Fruit fly (Drosophila melanogaster): ENCODE measurements around the gene CG14285.

The CG14285 gene

DNA sequence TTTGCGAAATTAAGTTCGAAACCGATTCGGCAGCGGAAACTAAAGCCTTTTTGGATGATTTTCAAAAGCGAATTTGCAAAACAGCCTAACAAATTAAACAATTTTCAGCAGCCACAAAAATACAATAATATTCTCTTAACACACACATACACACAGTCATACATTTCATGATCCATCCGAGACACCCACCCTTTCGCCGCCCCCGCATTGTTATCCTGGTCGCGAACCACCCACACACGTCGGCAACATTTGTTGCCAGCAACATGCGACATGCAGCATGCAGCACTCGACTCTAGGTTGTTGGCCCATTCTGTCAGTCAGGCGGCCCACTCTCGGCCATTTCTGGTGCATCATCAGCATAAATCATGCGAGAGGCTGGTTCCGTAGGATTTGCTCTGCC, 10.9 kb upstream of the CG14285 start:
- no peak for TF ChIP-seq lbe (GFP tag; optimal IDR thresholded peaks at IDR 0.05)
- TF ChIP-seq HLHmδ (GFP tag; optimal IDR thresholded peaks at IDR 0.05) = peak; percentile 27
- TF ChIP-seq Awh (GFP tag; IDR thresholded peaks at IDR 0.05) = no peak
- TF ChIP-seq fd102C (GFP tag; optimal IDR thresholded peaks at IDR 0.05) = no peak
- TF ChIP-seq CG11504 (tag; optimal IDR thresholded peaks at IDR 0.05) = peak; percentile 100
- TF ChIP-seq dan (GFP tag; IDR thresholded peaks at IDR 0.05) = no peak
- TF ChIP-seq CG2199 (GFP tag; IDR thresholded peaks at IDR 0.05) = peak; percentile 81; the same call in 1 of the 3 replicates
- TF ChIP-seq sens (GFP tag) = no peak
- peak; percentile 37 for TF ChIP-seq CTCF (GFP tag; optimal IDR thresholded peaks at IDR 0.05)
- TF ChIP-seq CG30020 (tag; optimal IDR thresholded peaks at IDR 0.05) = no peak
- 0 out of 3 replicates have a peak, but pooled peaks have one; percentile 22 for TF ChIP-seq ci (GFP tag; IDR thresholded peaks at IDR 0.05)
- TF ChIP-seq CG31224 (GFP tag; IDR thresholded peaks at IDR 0.05) = no peak
- no peak for TF ChIP-seq CG7745 (tag; optimal IDR thresholded peaks at IDR 0.05)
- no peak for TF ChIP-seq zen2 (GFP tag; IDR thresholded peaks at IDR 0.05; ENCODE audit: partially characterized antibody)
- no peak for TF ChIP-seq nau (GFP tag; optimal IDR thresholded peaks at IDR 0.05)
- TF ChIP-seq CG8765 (GFP tag; IDR thresholded peaks at IDR 0.05) = no peak
- TF ChIP-seq pita (GFP tag; optimal IDR thresholded peaks at IDR 0.05) = peak; percentile 56
- peak; percentile 19; the same call in 1 of the 2 replicates for TF ChIP-seq crol (GFP tag; IDR thresholded peaks at IDR 0.05)
- TF ChIP-seq Hmx (GFP tag; optimal IDR thresholded peaks at IDR 0.05) = no peak
- TF ChIP-seq CG17612 (GFP tag; IDR thresholded peaks at IDR 0.05) = no peak
- TF ChIP-seq CG15479 (GFP tag; optimal IDR thresholded peaks at IDR 0.05) = no peak
- TF ChIP-seq cad (GFP tag; optimal IDR thresholded peaks at IDR 0.05) = peak; percentile 71
- peak; percentile 18 for TF ChIP-seq CG15514 (GFP tag; optimal IDR thresholded peaks at IDR 0.05)
- TF ChIP-seq row (GFP tag; IDR thresholded peaks at IDR 0.05) = no peak
- no peak for TF ChIP-seq CG14860 (GFP tag; IDR thresholded peaks at IDR 0.05; ENCODE audit: partially characterized antibody)
- TF ChIP-seq YL-1 (GFP tag; optimal IDR thresholded peaks at IDR 0.05) = no peak
- peak; percentile 100 for TF ChIP-seq sr (GFP tag; IDR thresholded peaks at IDR 0.05)
- TF ChIP-seq CG15011 (GFP tag; optimal IDR thresholded peaks at IDR 0.05) = no peak
- peak; percentile 89 for TF ChIP-seq CG6654 (GFP tag; optimal IDR thresholded peaks at IDR 0.05)
- TF ChIP-seq CG8290 (GFP tag; optimal IDR thresholded peaks at IDR 0.05) = no peak
- TF ChIP-seq CG8290 (tag; optimal IDR thresholded peaks at IDR 0.05) = peak in 1 of 2 experiments; percentile 26
- TF ChIP-seq klu (GFP tag; IDR thresholded peaks at IDR 0.05) = peak; percentile 71
- TF ChIP-seq Xbp1 (GFP tag; optimal IDR thresholded peaks at IDR 0.05) = no peak
- peak; percentile 63 for TF ChIP-seq cg (GFP tag; optimal IDR thresholded peaks at IDR 0.05)
- TF ChIP-seq CG6854 (GFP tag; optimal IDR thresholded peaks at IDR 0.05) = no peak

DNA sequence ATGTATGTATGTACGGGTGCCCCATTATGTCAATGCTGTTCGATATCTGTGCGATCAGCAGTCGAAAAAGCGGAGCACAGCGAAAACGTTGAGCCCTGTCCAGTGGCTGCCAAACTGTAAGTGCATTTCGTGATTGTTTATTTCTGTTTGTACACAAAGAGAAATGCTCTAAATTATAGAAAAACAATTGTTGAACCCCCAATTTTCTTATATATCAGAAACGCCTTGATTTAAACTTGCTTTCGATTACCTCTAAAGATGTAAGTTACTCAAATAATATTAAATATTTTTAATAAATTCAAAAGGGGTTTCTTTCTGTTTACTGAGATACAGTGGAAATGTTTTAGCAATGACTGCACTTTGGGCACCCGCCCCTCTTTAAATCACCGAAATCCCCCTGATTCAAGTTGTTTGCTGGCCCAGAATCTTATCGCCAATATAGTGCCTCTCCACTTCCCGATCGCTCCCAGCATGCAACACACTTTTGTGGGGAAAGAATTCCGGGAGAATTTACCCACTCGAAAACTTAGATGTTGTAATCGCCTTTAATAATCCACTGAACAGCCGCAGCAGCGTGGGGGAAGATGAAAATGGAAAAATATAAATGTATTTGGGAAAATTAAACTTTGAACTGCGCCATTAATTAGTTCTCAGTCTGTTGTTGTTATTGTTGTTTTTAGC, 10.0 kb upstream of the CG14285 start:
- TF ChIP-seq CG31441 (GFP tag; IDR thresholded peaks at IDR 0.05) (peak; percentile 66), MTF-1 (GFP tag; optimal IDR thresholded peaks at IDR 0.05; ENCODE audit: borderline replicate concordance) (no peak), zfh1 (GFP tag; IDR thresholded peaks at IDR 0.05) (peak; percentile 70), CG8924 (tag; optimal IDR thresholded peaks at IDR 0.05) (peak; percentile 50), CG11695 (GFP tag; IDR thresholded peaks at IDR 0.05) (0 out of 3 replicates have a peak, but pooled peaks have one; percentile 35), jumu (GFP tag; optimal IDR thresholded peaks at IDR 0.05) (no peak), ken (GFP tag; IDR thresholded peaks at IDR 0.05) (0 out of 3 replicates have a peak, but pooled peaks have one; percentile 43), CG17612 (GFP tag; IDR thresholded peaks at IDR 0.05) (no peak), HmgD (GFP tag; optimal IDR thresholded peaks at IDR 0.05) (no peak), CG8388 (GFP tag; optimal IDR thresholded peaks at IDR 0.05) (peak; percentile 64), CG7839 (tag; optimal IDR thresholded peaks at IDR 0.05) (peak; percentile 60), CG6254 (GFP tag; optimal IDR thresholded peaks at IDR 0.05) (peak; percentile 59), sd (tag; optimal IDR thresholded peaks at IDR 0.05) (no peak), CG10209 (GFP tag; optimal IDR thresholded peaks at IDR 0.05) (peak; percentile 37), Doc2 (GFP tag; IDR thresholded peaks at IDR 0.05) (no peak), Hr51 (GFP tag; optimal IDR thresholded peaks at IDR 0.05) (peak in 1 of 2 experiments; percentile 31), ATbp (GFP tag; optimal IDR thresholded peaks at IDR 0.05) (peak; percentile 70), CG15269 (tag; optimal IDR thresholded peaks at IDR 0.05) (peak; percentile 22)

All from whole organism, embryonic.